Worm (Caenorhabditis elegans): ENCODE results near the gene srb-5.
"Not testable (repeated sequence)": the region's sequence is repeated elsewhere in the genome, so short reads cannot be mapped to it uniquely, and the experiment has no call there.

srb-5 gene

DNA sequence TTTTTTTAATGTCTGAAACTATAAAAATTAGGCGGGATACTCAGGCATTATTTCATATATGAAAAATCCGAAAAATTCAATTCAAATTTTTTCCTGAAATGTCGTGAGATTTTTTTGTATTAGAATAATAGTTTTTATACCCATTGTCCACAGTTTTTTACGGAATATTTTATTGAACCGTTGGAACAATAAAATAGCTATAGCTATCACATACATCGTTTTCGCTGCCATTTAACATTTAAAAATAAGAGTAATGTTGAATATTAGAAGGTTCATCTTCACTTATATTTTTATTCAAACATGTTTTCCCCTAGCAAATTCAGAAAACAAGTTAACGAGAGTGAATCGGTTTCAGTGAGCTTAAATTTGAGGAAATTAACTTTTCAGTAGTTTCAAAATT lies 8.4 kb upstream of the srb-5 start, which contains the start of gene C27D6.15:
Gene C27D6.15 (plus strand): TSS at position 301 of the 400 bp plus-strand sequence.
- no peak for TF ChIP-seq lin-39 (tag; optimal IDR thresholded peaks at IDR 0.05)
- no peak for TF ChIP-seq jun-1 (tag; optimal IDR thresholded peaks at IDR 0.05)
- TF ChIP-seq ztf-4 (tag; optimal IDR thresholded peaks at IDR 0.05): no peak
- no peak for TF ChIP-seq ztf-11 (tag; optimal IDR thresholded peaks at IDR 0.05)
- no peak for TF ChIP-seq nhr-12 (tag; optimal IDR thresholded peaks at IDR 0.05)
- no peak for TF ChIP-seq lsy-12 (tag; optimal IDR thresholded peaks at IDR 0.05)
- TF ChIP-seq nhr-67 (tag; optimal IDR thresholded peaks at IDR 0.05): no peak
- TF ChIP-seq ZK546.5 (tag; optimal IDR thresholded peaks at IDR 0.05): no peak
- TF ChIP-seq egl-27 (tag; optimal IDR thresholded peaks at IDR 0.05): no peak
- no peak for TF ChIP-seq fos-1 (tag; optimal IDR thresholded peaks at IDR 0.05)
- TF ChIP-seq elt-2 (tag; optimal IDR thresholded peaks at IDR 0.05): no peak
- TF ChIP-seq elt-1 (tag; optimal IDR thresholded peaks at IDR 0.05): no peak
- no peak for TF ChIP-seq nhr-43 (tag; optimal IDR thresholded peaks at IDR 0.05; ENCODE audit: poor library complexity, severe bottlenecking)

- TF ChIP-seq nhr-12 (tag; optimal IDR thresholded peaks at IDR 0.05) (no peak), fos-1 (tag; optimal IDR thresholded peaks at IDR 0.05) (no peak), ama-1 (optimal IDR thresholded peaks at IDR 0.05) (no peak), skn-1 (tag; optimal IDR thresholded peaks at IDR 0.05) (no peak), fkh-2 (tag; optimal IDR thresholded peaks at IDR 0.05) (no peak), lin-15B (tag; optimal IDR thresholded peaks at IDR 0.05) (no peak), ZK546.5 (tag; optimal IDR thresholded peaks at IDR 0.05) (no peak), elt-2 (tag; optimal IDR thresholded peaks at IDR 0.05) (no peak), egl-27 (tag; optimal IDR thresholded peaks at IDR 0.05) (no peak), nhr-25 (tag; optimal IDR thresholded peaks at IDR 0.05) (no peak), egl-5 (tag; optimal IDR thresholded peaks at IDR 0.05) (no peak), ceh-28 (tag; optimal IDR thresholded peaks at IDR 0.05) (no peak), lin-39 (tag; optimal IDR thresholded peaks at IDR 0.05) (no peak), nhr-67 (tag; optimal IDR thresholded peaks at IDR 0.05) (no peak), sea-2 (GFP tag; optimal IDR thresholded peaks at IDR 0.05) (no peak), nhr-77 (tag; optimal IDR thresholded peaks at IDR 0.05) (no peak), fkh-10 (GFP tag; optimal IDR thresholded peaks at IDR 0.05) (no peak)
These were observed 7.7 kb upstream of the srb-5 start, which contains the start of gene srb-1 for ce11 chrII:5170932-5171331. TSS of gene srb-1 (minus strand) at chrII:5171032.

DNA sequence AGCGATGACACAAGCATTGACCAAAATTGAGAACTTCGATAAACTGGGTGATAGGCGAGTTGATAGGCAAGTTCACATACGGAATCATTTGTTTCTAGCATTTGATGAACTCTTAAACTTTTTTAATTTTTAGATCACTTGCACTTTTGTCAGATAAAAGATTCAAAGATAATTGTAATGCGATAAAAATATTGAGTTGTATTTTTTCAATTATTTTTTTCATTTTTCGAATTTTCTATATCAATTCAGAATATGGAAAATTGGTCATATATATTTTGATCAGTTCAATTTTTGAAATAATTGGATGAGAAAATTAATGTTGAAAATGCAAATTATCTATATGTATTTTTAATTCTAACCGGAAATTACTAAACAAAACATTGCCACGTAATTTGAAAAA lies 3.6 kb upstream of the srb-5 start, which contains the start of gene srb-3:
Gene srb-3 (minus strand): TSS at position 101 of the 400 bp plus-strand sequence.
- TF ChIP-seq nhr-67 (tag; optimal IDR thresholded peaks at IDR 0.05) (no peak), nhr-28 (tag; optimal IDR thresholded peaks at IDR 0.05) (no peak), nhr-237 (tag; optimal IDR thresholded peaks at IDR 0.05) (no peak), egl-27 (tag; optimal IDR thresholded peaks at IDR 0.05) (no peak), nhr-25 (tag; optimal IDR thresholded peaks at IDR 0.05) (no peak)

DNA sequence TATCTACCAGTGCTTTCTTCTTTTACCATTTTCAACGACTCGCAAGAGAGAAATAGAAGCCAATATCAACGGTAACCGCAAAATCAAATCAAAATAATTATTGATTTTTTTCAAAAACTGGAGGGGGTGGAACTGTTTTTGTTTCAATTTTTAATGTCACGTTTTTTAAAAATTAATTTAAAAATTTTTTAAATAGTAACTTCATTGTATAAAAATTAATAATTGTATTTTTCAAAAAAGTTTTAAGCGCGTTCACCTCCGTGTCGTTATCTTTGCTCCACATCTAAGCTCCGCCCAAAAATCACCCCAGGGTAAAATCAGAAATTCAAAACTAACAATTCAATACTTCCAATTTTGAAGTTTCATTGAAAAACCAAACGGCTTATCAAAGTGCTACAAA lies 2.1 kb downstream of the srb-5 start, which contains the start of gene C27D6.11:
Gene C27D6.11 (minus strand): TSS at position 101 of the 400 bp plus-strand sequence.
- no peak for TF ChIP-seq pqm-1 (tag; optimal IDR thresholded peaks at IDR 0.05)
- no peak for TF ChIP-seq zag-1 (tag; optimal IDR thresholded peaks at IDR 0.05)
- TF ChIP-seq ztf-11 (tag; optimal IDR thresholded peaks at IDR 0.05): no peak
- TF ChIP-seq R02D3.7 (tag; optimal IDR thresholded peaks at IDR 0.05): no peak
- TF ChIP-seq elt-1 (tag; optimal IDR thresholded peaks at IDR 0.05): no peak
- no peak for TF ChIP-seq hmg-11 (tag; optimal IDR thresholded peaks at IDR 0.05)
- no peak for TF ChIP-seq nhr-11 (tag; optimal IDR thresholded peaks at IDR 0.05)
- no peak for TF ChIP-seq aly-2 (tag; optimal IDR thresholded peaks at IDR 0.05)
- TF ChIP-seq nfya-1 (tag; optimal IDR thresholded peaks at IDR 0.05; ENCODE audit: insufficient read depth): no peak
- no peak for TF ChIP-seq sea-2 (GFP tag; optimal IDR thresholded peaks at IDR 0.05)
- TF ChIP-seq fkh-10 (GFP tag; optimal IDR thresholded peaks at IDR 0.05): no peak
- no peak for TF ChIP-seq jun-1 (tag; optimal IDR thresholded peaks at IDR 0.05)
- no peak for TF ChIP-seq unc-39 (tag; optimal IDR thresholded peaks at IDR 0.05)
- no peak for TF ChIP-seq elt-2 (tag; optimal IDR thresholded peaks at IDR 0.05)
- no peak for TF ChIP-seq nhr-77 (tag; optimal IDR thresholded peaks at IDR 0.05)
- no peak for TF ChIP-seq tbx-2 (tag; optimal IDR thresholded peaks at IDR 0.05)
- no peak for TF ChIP-seq fos-1 (tag; optimal IDR thresholded peaks at IDR 0.05)

- TF ChIP-seq elt-2, fkh-2, nhr-12 (tag; optimal IDR thresholded peaks at IDR 0.05): not testable (repeated sequence)
These were observed 4.4 kb downstream of the srb-5 start, which contains the start of gene F58A6.9 for ce11 chrII:5158774-5159173. TSS of gene F58A6.9 (minus strand) at chrII:5158874.
